Worm (Caenorhabditis elegans) whole organism, young adult: ENCODE data around the gene F54D5.5.

Source experiments
- B0019.2 ChIP-seq: fragments of 200-800 bp; sonication (Bioruptor generic); conservative IDR thresholded peaks from 2 replicates; pipeline ENCODE4 v1.3.6; 2022; ENCODE audit warnings: missing genetic modification reagents, missing genetic modification characterization, missing compliant biosample characterization
- B0261.1 ChIP-seq: sonication (generic microtip); optimal IDR thresholded peaks from 2 replicates; lab custom pipeline; 2016; ENCODE audit warnings: mild to moderate bottlenecking, missing genetic modification characterization, moderate library complexity, missing compliant biosample characterization
- D2030.7 ChIP-seq: fragments of 200-800 bp; sonication (Bioruptor generic); IDR thresholded peaks from 2 replicates; pipeline ENCODE4 v1.3.6; 2022; ENCODE audit warnings: missing genetic modification reagents, missing genetic modification characterization, missing compliant biosample characterization
- F22D6.2 ChIP-seq: sonication (generic microtip); optimal IDR thresholded peaks from 2 replicates; lab custom pipeline; 2016; ENCODE audit warnings: mild to moderate bottlenecking, missing genetic modification characterization, missing compliant biosample characterization
- F37B4.10 ChIP-seq: fragments of 200-800 bp; sonication (Bioruptor generic); IDR thresholded peaks from 2 replicates; pipeline ENCODE4 v1.3.6; 2022; ENCODE audit warnings: missing genetic modification characterization, missing compliant biosample characterization
- F57A8.1 ChIP-seq: fragments of 200-800 bp; sonication (Bioruptor generic); optimal IDR thresholded peaks from 2 replicates; lab custom pipeline; 2018; ENCODE audit warnings: mild to moderate bottlenecking, missing genetic modification characterization, moderate library complexity, missing compliant biosample characterization
- K12H6.12 ChIP-seq: fragments of 200-800 bp; sonication (Bioruptor generic); optimal IDR thresholded peaks from 2 replicates; lab custom pipeline; 2018; ENCODE audit warnings: mild to moderate bottlenecking, missing genetic modification characterization, missing compliant biosample characterization
- T07F8.4 ChIP-seq: sonication (generic microtip); optimal IDR thresholded peaks from 2 replicates; lab custom pipeline; 2016; ENCODE audit warnings: mild to moderate bottlenecking, missing genetic modification characterization, moderate library complexity, missing compliant biosample characterization
- Y79H2A.3 ChIP-seq: fragments of 200-800 bp; sonication (Bioruptor generic); conservative IDR thresholded peaks from 2 replicates; pipeline ENCODE4 v1.3.6; 2022; ENCODE audit warnings: missing genetic modification reagents, missing genetic modification characterization, missing compliant biosample characterization
- ama-1 ChIP-seq, 3 experiments: fragments of 150-350 bp in 1 of 3; sonication (generic microtip) in 2 of 3; optimal IDR thresholded peaks; 2 replicates each; lab custom pipeline; 2014 to 2018; ENCODE audit warnings: missing biosample characterization in 2 of 3, missing genetic modification characterization in 2 of 3, missing genetic modification reagents in 2 of 3
- aptf-2 ChIP-seq: fragments of 200-800 bp; sonication (Bioruptor generic); conservative IDR thresholded peaks from 2 replicates; pipeline ENCODE4 v1.3.6; 2022; ENCODE audit warnings: missing genetic modification reagents, missing genetic modification characterization, missing compliant biosample characterization
- atf-7 ChIP-seq: sonication (generic microtip); optimal IDR thresholded peaks from 2 replicates; lab custom pipeline; 2017; ENCODE audit warnings: mild to moderate bottlenecking, missing genetic modification characterization, missing compliant biosample characterization
- athp-1 ChIP-seq: sonication (generic microtip); optimal IDR thresholded peaks from 2 replicates; lab custom pipeline; 2017; ENCODE audit warnings: mild to moderate bottlenecking, missing genetic modification characterization, missing compliant biosample characterization
- attf-5 ChIP-seq: fragments of 200-800 bp; sonication (Bioruptor generic); optimal IDR thresholded peaks from 2 replicates; lab custom pipeline; 2018; ENCODE audit warnings: mild to moderate bottlenecking, missing genetic modification characterization, missing compliant biosample characterization
- attf-6 ChIP-seq: fragments of 200-800 bp; sonication (Bioruptor generic); IDR thresholded peaks from 2 replicates; pipeline ENCODE4 v1.3.6; 2022; ENCODE audit warnings: missing genetic modification reagents, missing genetic modification characterization, missing compliant biosample characterization
- cebp-1 ChIP-seq, 2 experiments: fragments of 200-800 bp in 1 of 2; sonication (Bioruptor generic) in 1 of 2; sonication (generic microtip) in 1 of 2; IDR thresholded peaks in 1 of 2; optimal IDR thresholded peaks in 1 of 2; 2 replicates each; pipeline versions ENCODE4 v1.3.6 to Lab custom; 2017 to 2022; ENCODE audit warnings: missing compliant biosample characterization in 2 of 2, missing genetic modification characterization in 2 of 2, mild to moderate bottlenecking in 1 of 2, missing genetic modification reagents in 1 of 2, moderate library complexity in 1 of 2
- ceh-100 ChIP-seq: fragments of 200-800 bp; sonication (Bioruptor generic); IDR thresholded peaks from 2 replicates; pipeline ENCODE4 v1.3.6; 2022; ENCODE audit warnings: missing genetic modification reagents, missing genetic modification characterization, missing compliant biosample characterization
- ceh-27 ChIP-seq: fragments of 200-800 bp; sonication (Bioruptor generic); optimal IDR thresholded peaks from 2 replicates; lab custom pipeline; 2018; ENCODE audit warnings: mild to moderate bottlenecking, missing genetic modification characterization, moderate library complexity, missing compliant biosample characterization
- ceh-40 ChIP-seq: fragments of 200-800 bp; sonication (Bioruptor generic); IDR thresholded peaks from 2 replicates; pipeline ENCODE4 v1.3.6; 2022; ENCODE audit warnings: missing genetic modification characterization, missing compliant biosample characterization
- ceh-79 ChIP-seq: sonication (generic microtip); optimal IDR thresholded peaks from 2 replicates; lab custom pipeline; 2017; ENCODE audit warnings: mild to moderate bottlenecking, missing genetic modification characterization, missing compliant biosample characterization
- dpff-1 ChIP-seq: sonication (generic microtip); optimal IDR thresholded peaks from 2 replicates; lab custom pipeline; 2017; ENCODE audit warnings: mild to moderate bottlenecking, missing genetic modification characterization, missing compliant biosample characterization
- egl-44 ChIP-seq: fragments of 200-800 bp; sonication (Bioruptor generic); IDR thresholded peaks from 2 replicates; pipeline ENCODE4 v1.3.6; 2022; ENCODE audit warnings: missing genetic modification reagents, missing genetic modification characterization, missing compliant biosample characterization
- gei-17 ChIP-seq: fragments of 200-800 bp; sonication (Bioruptor generic); optimal IDR thresholded peaks from 2 replicates; lab custom pipeline; 2018; ENCODE audit warnings: mild to moderate bottlenecking, missing genetic modification characterization, missing compliant biosample characterization
- hmg-1.2 ChIP-seq: fragments of 200-800 bp; sonication (Bioruptor generic); IDR thresholded peaks from 2 replicates; pipeline ENCODE4 v1.3.6; 2022; ENCODE audit warnings: missing genetic modification reagents, missing genetic modification characterization, missing compliant biosample characterization
- hrde-1 ChIP-seq: sonication (generic microtip); optimal IDR thresholded peaks from 2 replicates; lab custom pipeline; 2016; ENCODE audit warnings: missing genetic modification characterization, mild to moderate bottlenecking, missing compliant biosample characterization, moderate library complexity, missing genotype, missing genetic modification reagents, borderline replicate concordance
- lin-26 ChIP-seq: fragments of 200-800 bp; sonication (Bioruptor generic); IDR thresholded peaks from 2 replicates; pipeline ENCODE4 v1.3.6; 2022; ENCODE audit warnings: missing genetic modification reagents, missing genetic modification characterization, missing compliant biosample characterization
- lin-35 ChIP-seq, 3 experiments: fragments of 150-350 bp in 2 of 3; sonication (generic microtip) in 1 of 3; optimal IDR thresholded peaks; 2 replicates each; lab custom pipeline; 2014 to 2018; ENCODE audit warnings: missing biosample characterization in 3 of 3, missing genetic modification characterization in 3 of 3, missing genetic modification reagents in 3 of 3
- lir-1 ChIP-seq: fragments of 200-800 bp; sonication (Bioruptor generic); conservative IDR thresholded peaks from 2 replicates; pipeline ENCODE4 v1.3.6; 2022; ENCODE audit warnings: missing genetic modification reagents, missing genetic modification characterization, missing compliant biosample characterization
- madf-3 ChIP-seq: fragments of 200-800 bp; sonication (Bioruptor generic); IDR thresholded peaks from 2 replicates; pipeline ENCODE4 v1.3.6; 2022; ENCODE audit warnings: missing genetic modification reagents, missing genetic modification characterization, missing compliant biosample characterization
- mes-4 ChIP-seq: sonication (generic microtip); optimal IDR thresholded peaks from 2 replicates; lab custom pipeline; 2016; ENCODE audit warnings: missing genotype, missing genetic modification characterization, missing compliant biosample characterization
- mxl-1 ChIP-seq: sonication (generic microtip); optimal IDR thresholded peaks from 2 replicates; lab custom pipeline; 2016; ENCODE audit warnings: missing genetic modification characterization, missing compliant biosample characterization
- nfyb-1 ChIP-seq: fragments of 200-800 bp; sonication (Bioruptor generic); IDR thresholded peaks from 2 replicates; pipeline ENCODE4 v1.3.6; 2022; ENCODE audit warnings: missing genetic modification reagents, missing genetic modification characterization, missing compliant biosample characterization
- rec-8 ChIP-seq, 2 experiments: sonication (generic microtip); optimal IDR thresholded peaks; 2 replicates each; lab custom pipeline; 2016; ENCODE audit warnings: mild to moderate bottlenecking in 2 of 2, missing genetic modification characterization in 2 of 2, missing genetic modification reagents in 2 of 2, missing genotype in 2 of 2, missing biosample characterization in 1 of 2, missing compliant biosample characterization in 1 of 2, moderate library complexity in 1 of 2
- rpc-1 ChIP-seq, 2 experiments: fragments of 150-350 bp in 1 of 2; sonication (generic microtip) in 1 of 2; optimal IDR thresholded peaks; 2 replicates each; lab custom pipeline; 2014 to 2018; ENCODE audit warnings: missing biosample characterization in 1 of 2, missing genetic modification characterization in 1 of 2, missing genetic modification reagents in 1 of 2, missing genotype in 1 of 2
- sdz-38 ChIP-seq: sonication (generic microtip); optimal IDR thresholded peaks from 2 replicates; lab custom pipeline; 2016; ENCODE audit warnings: missing genotype, missing genetic modification characterization, missing compliant biosample characterization
- somi-1 ChIP-seq: fragments of 200-800 bp; sonication (Bioruptor generic); optimal IDR thresholded peaks from 2 replicates; lab custom pipeline; 2018; ENCODE audit warnings: mild to moderate bottlenecking, missing genetic modification characterization, missing compliant biosample characterization
- tbp1 ChIP-seq: fragments of 200-800 bp; sonication (Bioruptor generic); optimal IDR thresholded peaks from 2 replicates; lab custom pipeline; 2018; ENCODE audit warnings: mild to moderate bottlenecking, missing genetic modification characterization, missing compliant biosample characterization
- xnd-1 ChIP-seq: sonication (generic microtip); optimal IDR thresholded peaks from 2 replicates; lab custom pipeline; 2016; ENCODE audit warnings: missing genotype, missing genetic modification reagents, missing genetic modification characterization, missing compliant biosample characterization
- zfh-2 ChIP-seq: fragments of 200-800 bp; sonication (Bioruptor generic); conservative IDR thresholded peaks from 2 replicates; pipeline ENCODE4 v1.3.6; 2022; ENCODE audit warnings: missing genetic modification reagents, missing genetic modification characterization, missing compliant biosample characterization
- zim-3 ChIP-seq: sonication (generic microtip); optimal IDR thresholded peaks from 2 replicates; lab custom pipeline; 2017; ENCODE audit warnings: mild to moderate bottlenecking, missing genetic modification characterization, moderate library complexity, missing compliant biosample characterization
- ztf-18 ChIP-seq: sonication (generic microtip); optimal IDR thresholded peaks from 2 replicates; lab custom pipeline; 2016; ENCODE audit warnings: missing genotype, mild to moderate bottlenecking, missing genetic modification characterization, missing compliant biosample characterization
- ztf-22 ChIP-seq: fragments of 200-800 bp; sonication (Bioruptor generic); optimal IDR thresholded peaks from 2 replicates; lab custom pipeline; 2018; ENCODE audit warnings: mild to moderate bottlenecking, missing genetic modification characterization, moderate library complexity, missing compliant biosample characterization
- ztf-25 ChIP-seq: fragments of 200-800 bp; sonication (Bioruptor generic); IDR thresholded peaks from 2 replicates; pipeline ENCODE4 v1.3.6; 2022; ENCODE audit warnings: missing genetic modification reagents, missing genetic modification characterization, missing compliant biosample characterization
- ztf-3 ChIP-seq: fragments of 200-800 bp; sonication (Bioruptor generic); optimal IDR thresholded peaks from 2 replicates; lab custom pipeline; 2018; ENCODE audit warnings: mild to moderate bottlenecking, missing genetic modification characterization, missing compliant biosample characterization

Gene F54D5.5

ce11 chrII:11545952-11546325 is 20.9 kb downstream of the F54D5.5 start (continued):
- no peak for TF ChIP-seq ztf-18
- TF ChIP-seq T07F8.4 (tag; lab: Kevin White, UChicago), result no peak
- peak; percentile 38; the same call in 1 of the 2 replicates for TF ChIP-seq nfyb-1 (GFP tag; lab: Robert Waterston, UW)
- TF ChIP-seq Y79H2A.3, result no peak
- TF ChIP-seq B0019.2 (GFP tag; lab: Robert Waterston, UW), result no peak
- TF ChIP-seq, all 124 proteins: peak for 4

DNA sequence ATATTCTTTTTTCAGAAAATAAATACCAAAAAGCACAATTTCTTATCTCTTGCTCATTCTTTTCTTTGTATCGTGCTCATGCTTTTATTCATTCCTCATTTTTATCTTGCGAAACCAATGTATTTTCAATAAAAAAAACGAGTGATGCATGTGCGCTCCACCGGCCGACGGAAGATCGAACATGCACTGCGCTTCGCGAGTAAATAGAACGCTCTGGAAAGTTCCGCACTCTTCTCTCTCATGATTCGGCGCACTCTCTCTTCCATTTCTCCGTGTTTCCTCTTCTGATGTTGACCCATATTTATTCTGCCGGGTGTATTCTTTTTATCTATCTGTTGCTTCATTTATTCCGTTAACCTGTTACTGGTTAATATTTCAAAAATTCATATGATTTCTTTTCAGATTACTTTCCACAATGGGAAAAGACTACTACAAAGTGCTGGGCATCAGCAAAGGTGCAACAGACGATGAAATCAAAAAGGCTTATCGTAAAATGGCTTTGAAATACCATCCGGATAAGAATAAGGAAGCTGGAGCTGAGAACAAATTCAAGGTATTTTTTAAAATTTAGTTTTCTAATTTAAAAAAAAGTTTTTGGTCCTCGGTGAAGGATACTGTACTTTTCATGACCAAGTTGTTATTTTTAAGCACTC is 21.4 kb downstream of the F54D5.5 start, which contains the start of gene dnj-13:
Gene dnj-13 (plus strand): TSS at position 403 of the 653 bp plus-strand sequence.
- TF ChIP-seq athp-1 (peak; percentile 97), sdz-38 (tag; lab: Kevin White, UChicago) (no peak), F37B4.10 (GFP tag; lab: Robert Waterston, UW) (0 out of 2 replicates have a peak, but pooled peaks have one; percentile 14), ztf-22 (peak; percentile 88), ceh-100 (GFP tag; lab: Robert Waterston, UW) (peak; percentile 93), lin-35 (GFP tag; optimal IDR thresholded peaks at IDR 0.05; lab: Kevin White, UChicago) (peak in 2 of 3 experiments; percentile 18 to 82), K12H6.12 (peak; percentile 95), lir-1 (peak; percentile 91), madf-3 (GFP tag; lab: Robert Waterston, UW) (peak; percentile 94), rpc-1 (optimal IDR thresholded peaks at IDR 0.05; lab: Kevin White, UChicago) (peak; percentile 79), rpc-1 (tag; optimal IDR thresholded peaks at IDR 0.05; lab: Kevin White, UChicago) (no peak), ceh-27 (GFP tag; lab: Kevin White, UChicago) (peak; percentile 97), mes-4 (tag; lab: Kevin White, UChicago) (no peak), xnd-1 (no peak), ztf-25 (GFP tag; lab: Robert Waterston, UW) (peak; percentile 85; the same call in 1 of the 2 replicates), egl-44 (GFP tag; lab: Robert Waterston, UW) (peak; percentile 89), attf-5 (peak; percentile 85), cebp-1 (GFP tag; IDR thresholded peaks at IDR 0.05; lab: Robert Waterston, UW) (peak; percentile 94), cebp-1 (tag; optimal IDR thresholded peaks at IDR 0.05; lab: Kevin White, UChicago) (peak; percentile 97), zfh-2 (GFP tag; lab: Robert Waterston, UW) (peak; percentile 86; the same call in 1 of the 2 replicates), ceh-40 (GFP tag; lab: Robert Waterston, UW) (peak; percentile 86), ztf-3 (GFP tag; lab: Kevin White, UChicago) (peak; percentile 84), attf-6 (GFP tag; lab: Robert Waterston, UW) (peak; percentile 84), F22D6.2 (tag; lab: Kevin White, UChicago) (peak; percentile 81), D2030.7 (GFP tag; lab: Robert Waterston, UW) (peak; percentile 92), hmg-1.2 (peak; percentile 79), mxl-1 (no peak), atf-7 (tag; lab: Kevin White, UChicago) (peak; percentile 96), somi-1 (peak; percentile 90), lin-26 (peak; percentile 75), gei-17 (peak; percentile 86), tbp1 (GFP tag; lab: Kevin White, UChicago) (peak; percentile 76), hrde-1 (tag; lab: Kevin White, UChicago) (peak; percentile 14), dpff-1 (tag; lab: Kevin White, UChicago) (peak; percentile 58), B0261.1 (tag; lab: Kevin White, UChicago) (peak; percentile 39), ama-1 (optimal IDR thresholded peaks at IDR 0.05; lab: Kevin White, UChicago) (peak; percentile 70), ama-1 (GFP tag; optimal IDR thresholded peaks at IDR 0.05; lab: Kevin White, UChicago) (peak in 1 of 2 experiments; percentile 28), F57A8.1 (GFP tag; lab: Kevin White, UChicago) (peak; percentile 5), nfyb-1 (GFP tag; lab: Robert Waterston, UW) (peak; percentile 97), zim-3 (tag; lab: Kevin White, UChicago) (peak; percentile 89), rec-8 (tag; optimal IDR thresholded peaks at IDR 0.05; lab: Kevin White, UChicago) (no peak), ceh-79 (tag; lab: Kevin White, UChicago) (peak; percentile 98), aptf-2 (GFP tag; lab: Robert Waterston, UW) (peak; percentile 73)
